Worm (Caenorhabditis elegans): ENCODE results near the gene mltn-10.
A peak's percentile ranks its signal among the peaks of the same experiment; 100 is the strongest.

- TF ChIP-seq lag-1 (GFP tag; IDR thresholded peaks at IDR 0.05): no peak
- no peak for TF ChIP-seq F49E8.2 (tag; optimal IDR thresholded peaks at IDR 0.05; ENCODE audit: insufficient read depth)
- TF ChIP-seq unc-62 (GFP tag; optimal IDR thresholded peaks at IDR 0.05): no peak
- no peak for TF ChIP-seq ama-1 (optimal IDR thresholded peaks at IDR 0.05)
- TF ChIP-seq ama-1 (GFP tag; optimal IDR thresholded peaks at IDR 0.05): no peak
- TF ChIP-seq efl-1 (GFP tag; optimal IDR thresholded peaks at IDR 0.05): no peak
- TF ChIP-seq ztf-25 (GFP tag; IDR thresholded peaks at IDR 0.05): peak; percentile 68; the same call in 1 of the 2 replicates
- no peak for TF ChIP-seq snpc-1.3 (tag; optimal IDR thresholded peaks at IDR 0.05; ENCODE audit: insufficient read depth)
These were observed 12.3 kb downstream of the mltn-10 start for ce11 chrII:14635179-14635578.

Measured in whole organism, young adult.